Worm (Caenorhabditis elegans) whole organism, young adult: ENCODE measurements around the gene H25K10.2.
"Not testable (repeated sequence)": the region's sequence is repeated elsewhere in the genome, so short reads cannot be mapped to it uniquely, and the experiment has no call there.

ENCODE experiments used
- B0261.1 ChIP-seq: sonication (generic microtip); optimal IDR thresholded peaks from 2 replicates; lab custom pipeline; 2016; ENCODE audit warnings: mild to moderate bottlenecking, missing genetic modification characterization, moderate library complexity, missing compliant biosample characterization
- B0336.3 ChIP-seq: fragments of 200-800 bp; sonication (Bioruptor generic); IDR thresholded peaks from 2 replicates; pipeline ENCODE4 v1.3.6; 2022; ENCODE audit warnings: missing genetic modification characterization, missing compliant biosample characterization
- D2030.7 ChIP-seq: fragments of 200-800 bp; sonication (Bioruptor generic); IDR thresholded peaks from 2 replicates; pipeline ENCODE4 v1.3.6; 2022; ENCODE audit warnings: missing genetic modification reagents, missing genetic modification characterization, missing compliant biosample characterization
- F55B11.4 ChIP-seq: sonication (generic microtip); optimal IDR thresholded peaks from 2 replicates; lab custom pipeline; 2016; ENCODE audit warnings: missing compliant biosample characterization, missing genetic modification characterization, borderline replicate concordance; ENCODE audit not compliant: insufficient read depth
- F57C9.4 ChIP-seq: sonication (generic microtip); optimal IDR thresholded peaks from 2 replicates; lab custom pipeline; 2017; ENCODE audit warnings: mild to moderate bottlenecking, missing genetic modification characterization, missing compliant biosample characterization
- Y53G8AR.9 ChIP-seq: fragments of 200-800 bp; sonication (Bioruptor generic); conservative IDR thresholded peaks from 2 replicates; pipeline ENCODE4 v1.3.6; 2022; ENCODE audit warnings: missing genetic modification reagents, missing genetic modification characterization, missing compliant biosample characterization
- Y56A3A.18 ChIP-seq: fragments of 200-800 bp; sonication (Bioruptor generic); IDR thresholded peaks from 2 replicates; pipeline ENCODE4 v1.3.6; 2022; ENCODE audit warnings: missing genetic modification reagents, missing genetic modification characterization, missing compliant biosample characterization
- ama-1 ChIP-seq, 3 experiments: fragments of 150-350 bp in 1 of 3; sonication (generic microtip) in 2 of 3; optimal IDR thresholded peaks; 2 replicates each; lab custom pipeline; 2014 to 2018; ENCODE audit warnings: missing biosample characterization in 2 of 3, missing genetic modification characterization in 2 of 3, missing genetic modification reagents in 2 of 3
- attf-3 ChIP-seq: fragments of 200-800 bp; sonication (Bioruptor generic); conservative IDR thresholded peaks from 2 replicates; pipeline ENCODE4 v1.3.6; 2022; ENCODE audit warnings: missing genetic modification reagents, missing genetic modification characterization, missing compliant biosample characterization
- attf-6 ChIP-seq: fragments of 200-800 bp; sonication (Bioruptor generic); IDR thresholded peaks from 2 replicates; pipeline ENCODE4 v1.3.6; 2022; ENCODE audit warnings: missing genetic modification reagents, missing genetic modification characterization, missing compliant biosample characterization
- ceh-79 ChIP-seq: sonication (generic microtip); optimal IDR thresholded peaks from 2 replicates; lab custom pipeline; 2017; ENCODE audit warnings: mild to moderate bottlenecking, missing genetic modification characterization, missing compliant biosample characterization
- egrh-3 ChIP-seq: fragments of 200-800 bp; sonication (Bioruptor generic); IDR thresholded peaks from 2 replicates; pipeline ENCODE4 v1.3.6; 2022; ENCODE audit warnings: missing genetic modification reagents, missing genetic modification characterization, missing compliant biosample characterization
- hlh-26 ChIP-seq: fragments of 200-800 bp; sonication (Bioruptor generic); conservative IDR thresholded peaks from 2 replicates; pipeline ENCODE4 v1.3.6; 2022; ENCODE audit warnings: missing genetic modification reagents, missing genetic modification characterization, missing compliant biosample characterization
- lag-1 ChIP-seq: fragments of 200-800 bp; sonication (Bioruptor generic); IDR thresholded peaks from 2 replicates; pipeline ENCODE4 v1.3.6; 2022; ENCODE audit warnings: missing genetic modification reagents, missing genetic modification characterization, missing compliant biosample characterization
- lin-26 ChIP-seq: fragments of 200-800 bp; sonication (Bioruptor generic); IDR thresholded peaks from 2 replicates; pipeline ENCODE4 v1.3.6; 2022; ENCODE audit warnings: missing genetic modification reagents, missing genetic modification characterization, missing compliant biosample characterization
- lin-35 ChIP-seq, 3 experiments: fragments of 150-350 bp in 2 of 3; sonication (generic microtip) in 1 of 3; optimal IDR thresholded peaks; 2 replicates each; lab custom pipeline; 2014 to 2018; ENCODE audit warnings: missing biosample characterization in 3 of 3, missing genetic modification characterization in 3 of 3, missing genetic modification reagents in 3 of 3
- lin-54 ChIP-seq: fragments of 200-800 bp; sonication (Bioruptor generic); optimal IDR thresholded peaks from 2 replicates; lab custom pipeline; 2018; ENCODE audit warnings: mild to moderate bottlenecking, missing genetic modification characterization, missing compliant biosample characterization
- lir-1 ChIP-seq: fragments of 200-800 bp; sonication (Bioruptor generic); conservative IDR thresholded peaks from 2 replicates; pipeline ENCODE4 v1.3.6; 2022; ENCODE audit warnings: missing genetic modification reagents, missing genetic modification characterization, missing compliant biosample characterization
- lsl-1 ChIP-seq: fragments of 200-800 bp; sonication (Bioruptor generic); optimal IDR thresholded peaks from 2 replicates; lab custom pipeline; 2018; ENCODE audit warnings: mild to moderate bottlenecking, missing genetic modification characterization, moderate library complexity, missing compliant biosample characterization
- madf-6 ChIP-seq: fragments of 200-800 bp; sonication (Bioruptor generic); IDR thresholded peaks from 2 replicates; pipeline ENCODE4 v1.3.6; 2022; ENCODE audit warnings: missing genetic modification reagents, missing genetic modification characterization, missing compliant biosample characterization
- mcd-1 ChIP-seq: fragments of 200-800 bp; sonication (Bioruptor generic); IDR thresholded peaks from 2 replicates; pipeline ENCODE4 v1.3.6; 2022; ENCODE audit warnings: missing genetic modification reagents, missing genetic modification characterization, missing compliant biosample characterization
- mes-4 ChIP-seq: sonication (generic microtip); optimal IDR thresholded peaks from 2 replicates; lab custom pipeline; 2016; ENCODE audit warnings: missing genotype, missing genetic modification characterization, missing compliant biosample characterization
- nfya-2 ChIP-seq: fragments of 200-800 bp; sonication (Bioruptor generic); IDR thresholded peaks from 2 replicates; pipeline ENCODE4 v1.3.6; 2022; ENCODE audit warnings: missing genetic modification reagents, missing genetic modification characterization, missing compliant biosample characterization
- nfyb-1 ChIP-seq: fragments of 200-800 bp; sonication (Bioruptor generic); IDR thresholded peaks from 2 replicates; pipeline ENCODE4 v1.3.6; 2022; ENCODE audit warnings: missing genetic modification reagents, missing genetic modification characterization, missing compliant biosample characterization
- nhr-80 ChIP-seq: sonication (generic microtip); optimal IDR thresholded peaks from 2 replicates; lab custom pipeline; 2016; ENCODE audit warnings: missing genetic modification characterization, missing compliant biosample characterization
- rpc-1 ChIP-seq, 2 experiments: fragments of 150-350 bp in 1 of 2; sonication (generic microtip) in 1 of 2; optimal IDR thresholded peaks; 2 replicates each; lab custom pipeline; 2014 to 2018; ENCODE audit warnings: missing biosample characterization in 1 of 2, missing genetic modification characterization in 1 of 2, missing genetic modification reagents in 1 of 2, missing genotype in 1 of 2
- snpc-1.3 ChIP-seq: sonication (generic microtip); optimal IDR thresholded peaks from 2 replicates; lab custom pipeline; 2017; ENCODE audit warnings: missing genetic modification characterization, mild to moderate bottlenecking, missing compliant biosample characterization, antibody characterized with exemption, moderate library complexity, missing genotype, missing genetic modification reagents; ENCODE audit not compliant: insufficient read depth
- snpc-4 ChIP-seq, 5 experiments: fragments of 150-350 bp in 1 of 5; sonication (generic microtip) in 4 of 5; optimal IDR thresholded peaks; 2 replicates each; lab custom pipeline; 2014 to 2018; ENCODE audit warnings: missing genetic modification characterization in 5 of 5, missing biosample characterization in 3 of 5, antibody characterized with exemption in 2 of 5, mild to moderate bottlenecking in 2 of 5, missing compliant biosample characterization in 2 of 5, missing genotype in 2 of 5, moderate library complexity in 2 of 5, missing genetic modification reagents in 1 of 5
- somi-1 ChIP-seq: fragments of 200-800 bp; sonication (Bioruptor generic); optimal IDR thresholded peaks from 2 replicates; lab custom pipeline; 2018; ENCODE audit warnings: mild to moderate bottlenecking, missing genetic modification characterization, missing compliant biosample characterization
- sptf-2 ChIP-seq: fragments of 200-800 bp; sonication (Bioruptor generic); optimal IDR thresholded peaks from 2 replicates; lab custom pipeline; 2018; ENCODE audit warnings: mild to moderate bottlenecking, missing genetic modification characterization, missing compliant biosample characterization
- tlf-1 ChIP-seq: fragments of 200-800 bp; sonication (Bioruptor generic); optimal IDR thresholded peaks from 2 replicates; lab custom pipeline; 2018; ENCODE audit warnings: mild to moderate bottlenecking, missing genetic modification characterization, missing compliant biosample characterization
- unc-130 ChIP-seq: sonication (generic microtip); optimal IDR thresholded peaks from 2 replicates; lab custom pipeline; 2016; ENCODE audit warnings: missing genetic modification reagents, missing genetic modification characterization, missing compliant biosample characterization
- zim-3 ChIP-seq: sonication (generic microtip); optimal IDR thresholded peaks from 2 replicates; lab custom pipeline; 2017; ENCODE audit warnings: mild to moderate bottlenecking, missing genetic modification characterization, moderate library complexity, missing compliant biosample characterization
- ztf-18 ChIP-seq: sonication (generic microtip); optimal IDR thresholded peaks from 2 replicates; lab custom pipeline; 2016; ENCODE audit warnings: missing genotype, mild to moderate bottlenecking, missing genetic modification characterization, missing compliant biosample characterization
- ztf-25 ChIP-seq: fragments of 200-800 bp; sonication (Bioruptor generic); IDR thresholded peaks from 2 replicates; pipeline ENCODE4 v1.3.6; 2022; ENCODE audit warnings: missing genetic modification reagents, missing genetic modification characterization, missing compliant biosample characterization
- ztf-3 ChIP-seq: fragments of 200-800 bp; sonication (Bioruptor generic); optimal IDR thresholded peaks from 2 replicates; lab custom pipeline; 2018; ENCODE audit warnings: mild to moderate bottlenecking, missing genetic modification characterization, missing compliant biosample characterization

Gene H25K10.2

DNA sequence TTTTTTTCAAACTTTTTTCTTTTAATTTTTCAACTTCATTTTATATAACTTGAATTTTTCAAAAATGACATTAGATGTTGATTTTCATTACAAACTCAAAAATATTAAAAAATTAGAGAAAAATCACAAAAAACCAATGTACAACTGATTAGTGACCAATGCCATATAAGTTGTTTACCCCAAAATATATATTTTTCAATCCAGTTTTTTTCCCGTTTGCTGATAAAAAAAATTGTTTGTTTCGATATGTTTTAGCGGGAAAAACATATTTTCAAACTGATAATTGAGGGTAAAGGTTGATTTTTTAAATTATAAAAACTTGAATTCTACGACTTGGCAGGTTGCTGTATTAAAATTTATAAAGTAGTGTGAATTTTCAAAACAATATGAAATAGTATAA lies 34.0 kb downstream of the H25K10.2 start:
- TF ChIP-seq nfyb-1 (no peak), snpc-4 (GFP tag; optimal IDR thresholded peaks at IDR 0.05; lab: Kevin White, UChicago) (no peak), snpc-4 (tag; optimal IDR thresholded peaks at IDR 0.05; lab: Kevin White, UChicago) (peak in 1 of 4 experiments; percentile 39), attf-6 (GFP tag; lab: Robert Waterston, UW) (0 out of 2 replicates have a peak, but pooled peaks have one; percentile 7)

- TF ChIP-seq lin-26 (GFP tag; lab: Robert Waterston, UW): peak; percentile 57; the same call in 1 of the 2 replicates
- TF ChIP-seq zim-3 (tag; lab: Kevin White, UChicago): no peak
- peak; percentile 75 for TF ChIP-seq ama-1 (optimal IDR thresholded peaks at IDR 0.05; lab: Kevin White, UChicago)
- TF ChIP-seq ama-1 (GFP tag; optimal IDR thresholded peaks at IDR 0.05; lab: Kevin White, UChicago): no peak
- TF ChIP-seq attf-3 (GFP tag; lab: Robert Waterston, UW): no peak
- TF ChIP-seq attf-6 (GFP tag; lab: Robert Waterston, UW): 0 out of 2 replicates have a peak, but pooled peaks have one; percentile 27
- TF ChIP-seq lag-1: no peak
- 0 out of 2 replicates have a peak, but pooled peaks have one; percentile 57 for TF ChIP-seq nfya-2 (GFP tag; lab: Robert Waterston, UW)
Observed at ce11 chrIV:16172786-16173371, 37.9 kb downstream of the H25K10.2 start.

DNA sequence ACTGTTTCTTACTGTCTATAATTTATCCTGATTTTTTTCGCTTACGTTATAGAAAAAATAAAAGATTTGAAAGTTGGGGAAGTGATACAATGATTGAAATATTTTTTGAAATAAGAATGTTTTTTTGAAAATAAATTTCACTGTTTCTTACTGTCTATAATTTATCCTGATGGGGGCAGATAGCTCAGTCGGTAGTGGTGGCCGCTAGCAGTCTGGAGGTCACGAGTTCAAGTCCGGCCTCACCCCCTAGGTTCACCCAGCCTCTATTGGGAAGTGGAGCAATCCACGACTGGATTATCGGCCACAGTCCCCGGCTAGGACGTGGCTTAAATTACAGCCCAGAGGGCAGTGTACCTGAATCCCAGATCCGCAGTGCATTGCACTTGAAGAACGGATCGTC lies 38.7 kb downstream of the H25K10.2 start:
- TF ChIP-seq rpc-1 (optimal IDR thresholded peaks at IDR 0.05; lab: Kevin White, UChicago); snpc-4 (GFP tag; optimal IDR thresholded peaks at IDR 0.05; lab: Kevin White, UChicago): not testable (repeated sequence)
- peak; percentile 17 for TF ChIP-seq rpc-1 (tag; optimal IDR thresholded peaks at IDR 0.05; lab: Kevin White, UChicago)
- TF ChIP-seq mcd-1 (GFP tag; lab: Robert Waterston, UW): peak; percentile 12; the same call in 1 of the 2 replicates
- TF ChIP-seq attf-6 (GFP tag; lab: Robert Waterston, UW): peak; percentile 90
- peak in 1 of 4 experiments; percentile 73 for TF ChIP-seq snpc-4 (tag; optimal IDR thresholded peaks at IDR 0.05; lab: Kevin White, UChicago)

DNA sequence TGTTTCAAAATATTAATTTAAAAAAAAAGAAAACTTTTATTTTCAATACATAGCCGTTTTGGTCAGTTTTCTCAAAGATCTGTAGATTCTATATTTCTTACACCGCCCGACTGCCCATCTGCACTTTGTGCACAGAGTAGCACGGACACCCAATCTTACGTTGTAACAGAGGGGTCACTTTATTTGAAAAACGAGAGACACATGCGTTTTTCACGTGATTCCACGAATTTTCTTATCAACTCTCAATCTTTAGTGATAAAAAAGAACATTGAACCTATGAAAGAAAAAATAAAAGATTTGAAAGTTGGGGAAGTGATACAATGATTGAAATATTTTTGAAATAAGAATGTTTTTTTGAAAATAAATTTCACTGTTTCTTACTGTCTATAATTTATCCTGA lies 39.5 kb downstream of the H25K10.2 start:
- TF ChIP-seq zim-3 (tag; lab: Kevin White, UChicago): no peak
- 0 out of 2 replicates have a peak, but pooled peaks have one; percentile 47 for TF ChIP-seq nfyb-1
- peak; percentile 27 for TF ChIP-seq ama-1 (optimal IDR thresholded peaks at IDR 0.05; lab: Kevin White, UChicago)
- no peak for TF ChIP-seq ama-1 (GFP tag; optimal IDR thresholded peaks at IDR 0.05; lab: Kevin White, UChicago)
- TF ChIP-seq, all 124 proteins: peak for 2

- TF ChIP-seq snpc-1.3 (tag; lab: Kevin White, UChicago): no peak
- peak; percentile 32 for TF ChIP-seq ztf-3 (GFP tag; lab: Kevin White, UChicago)
- no peak for TF ChIP-seq sptf-2
- no peak for TF ChIP-seq somi-1
- TF ChIP-seq egrh-3 (GFP tag; lab: Robert Waterston, UW): peak; percentile 14; the same call in 1 of the 2 replicates
- TF ChIP-seq ztf-25 (GFP tag; lab: Robert Waterston, UW): no peak
- no peak for TF ChIP-seq hlh-26 (GFP tag; lab: Robert Waterston, UW)
- TF ChIP-seq tlf-1: no peak
- TF ChIP-seq Y53G8AR.9: 0 out of 2 replicates have a peak, but pooled peaks have one; percentile 9
- TF ChIP-seq B0336.3 (GFP tag; lab: Robert Waterston, UW): no peak
- peak; percentile 53 for TF ChIP-seq nhr-80 (tag; lab: Kevin White, UChicago)
- TF ChIP-seq ztf-18 (tag; lab: Kevin White, UChicago): peak; percentile 30
- TF ChIP-seq madf-6 (GFP tag; lab: Robert Waterston, UW): no peak
- no peak for TF ChIP-seq ceh-79 (tag; lab: Kevin White, UChicago)
- TF ChIP-seq ama-1 (optimal IDR thresholded peaks at IDR 0.05; lab: Kevin White, UChicago): peak; percentile 6
- no peak for TF ChIP-seq ama-1 (GFP tag; optimal IDR thresholded peaks at IDR 0.05; lab: Kevin White, UChicago)
- TF ChIP-seq lin-35 (GFP tag; optimal IDR thresholded peaks at IDR 0.05; lab: Kevin White, UChicago): no peak
- peak; percentile 10 for TF ChIP-seq lin-54 (GFP tag; lab: Kevin White, UChicago)
- no peak for TF ChIP-seq B0261.1 (tag; lab: Kevin White, UChicago)
- TF ChIP-seq F57C9.4 (tag; lab: Kevin White, UChicago): no peak
- TF ChIP-seq F55B11.4 (tag; lab: Kevin White, UChicago): no peak
- no peak for TF ChIP-seq D2030.7 (GFP tag; lab: Robert Waterston, UW)
- TF ChIP-seq mes-4: no peak
- TF ChIP-seq lir-1 (GFP tag; lab: Robert Waterston, UW): peak; percentile 23; the same call in 1 of the 2 replicates
- TF ChIP-seq Y56A3A.18 (GFP tag; lab: Robert Waterston, UW): no peak; the same call in 1 of the 2 replicates
- TF ChIP-seq unc-130 (GFP tag; lab: Kevin White, UChicago): no peak
- TF ChIP-seq lsl-1 (GFP tag; lab: Kevin White, UChicago): no peak
- peak; percentile 39; the same call in 1 of the 2 replicates for TF ChIP-seq nfyb-1
Observed at ce11 chrIV:16170606-16171033, 40.2 kb downstream of the H25K10.2 start, which contains the start of gene gln-3. TSS of gene gln-3 (minus strand) at chrIV:16170678.
